Worm (Caenorhabditis elegans) whole organism, L1 larva: Measurements from ENCODE around the gene pals-23.
A peak's percentile ranks its signal among the peaks of the same experiment; 100 is the strongest.

ENCODE experiments used
- ama-1 ChIP-seq: fragments of 150-350 bp; optimal IDR thresholded peaks from 2 replicates; lab custom pipeline; 2014
- blmp-1 ChIP-seq: fragments of 150-350 bp; optimal IDR thresholded peaks from 2 replicates; lab custom pipeline; 2014; ENCODE audit warnings: missing biosample characterization, missing genetic modification characterization
- ceh-88 ChIP-seq: fragments of 200-800 bp; sonication (Bioruptor generic); IDR thresholded peaks from 2 replicates; pipeline ENCODE4 v1.3.6; 2022; ENCODE audit warnings: missing genetic modification characterization, missing compliant biosample characterization
- efl-1 ChIP-seq, 4 experiments: fragments of 150-350 bp; optimal IDR thresholded peaks in 3 of 4; peaks in 1 of 4; 1 replicate in 1 of 4; 2 replicates in 3 of 4; lab custom pipeline; 2014; ENCODE audit warnings: missing biosample characterization in 2 of 4, missing genetic modification characterization in 2 of 4, missing genetic modification reagents in 2 of 4
- elt-3 ChIP-seq, 6 experiments: fragments of 150-350 bp in 1 of 6; sonication (generic microtip); optimal IDR thresholded peaks; 2 replicates each; lab custom pipeline; 2017 to 2018; ENCODE audit warnings: missing biosample characterization in 6 of 6, missing genetic modification characterization in 6 of 6, inconsistent platforms in 1 of 6
- nhr-19 ChIP-seq: fragments of 200-800 bp; sonication (Bioruptor generic); conservative IDR thresholded peaks from 2 replicates; pipeline ENCODE4 v1.3.6; 2022; ENCODE audit warnings: missing genetic modification characterization, missing compliant biosample characterization
- nhr-77 ChIP-seq: fragments of 150-350 bp; optimal IDR thresholded peaks from 2 replicates; lab custom pipeline; 2014; ENCODE audit warnings: missing biosample characterization, missing genetic modification characterization
- snpc-4 ChIP-seq: fragments of 150-350 bp; optimal IDR thresholded peaks from 2 replicates; lab custom pipeline; 2014; ENCODE audit warnings: missing biosample characterization, missing genetic modification characterization

ce11 chrIII:92247-92646 lies 32.3 kb upstream of the pals-23 start:
- no peak for TF ChIP-seq snpc-4 (tag; lab: Kevin White, UChicago)
- TF ChIP-seq blmp-1: no peak
- TF ChIP-seq nhr-77 (tag; lab: Kevin White, UChicago): no peak
- TF ChIP-seq nhr-19: no peak
- TF ChIP-seq ceh-88 (GFP tag; lab: Robert Waterston, UW): no peak
- TF ChIP-seq ama-1: no peak
- no peak for TF ChIP-seq elt-3 (tag; optimal IDR thresholded peaks at IDR 0.05; lab: Kevin White, UChicago)
- TF ChIP-seq efl-1 (optimal IDR thresholded peaks at IDR 0.05; lab: Kevin White, UChicago): no peak
- TF ChIP-seq efl-1 (GFP tag; optimal IDR thresholded peaks at IDR 0.05 in 1 of 2; lab: Kevin White, UChicago): peak in 1 of 2 experiments; percentile 90
